Fruit fly (Drosophila melanogaster): Measurements from ENCODE around the gene CG34180.

DNA sequence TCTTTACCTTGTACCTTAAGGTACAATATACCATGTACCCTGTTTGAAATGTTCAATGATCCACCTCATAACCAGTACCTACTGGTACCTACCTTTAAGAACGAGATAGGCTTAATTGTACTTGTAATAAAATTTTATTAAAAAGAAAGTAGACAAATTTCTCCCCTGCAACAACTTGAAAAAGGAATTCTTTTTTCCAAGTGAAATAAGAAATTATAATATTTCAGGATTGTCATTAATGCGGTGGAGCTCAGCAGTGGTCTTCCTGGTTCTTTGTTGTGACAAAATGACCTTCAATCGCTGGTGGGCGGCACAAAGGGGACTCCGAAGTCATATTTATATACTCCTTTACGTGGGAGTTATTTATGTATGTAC, 38.9 kb downstream of the CG34180 start:
- no peak for TF ChIP-seq esn (GFP tag; optimal IDR thresholded peaks at IDR 0.05)
- TF ChIP-seq CG3919 (GFP tag; optimal IDR thresholded peaks at IDR 0.05): no peak
- TF ChIP-seq svp (GFP tag): no peak
- no peak for TF ChIP-seq Smox (GFP tag; optimal IDR thresholded peaks at IDR 0.05)
- no peak for TF ChIP-seq Hr4 (GFP tag; optimal IDR thresholded peaks at IDR 0.05)
- TF ChIP-seq CG8119 (GFP tag; IDR thresholded peaks at IDR 0.05): no peak
- TF ChIP-seq Eip78C (GFP tag): peak; percentile 63
- TF ChIP-seq CG9139 (GFP tag; optimal IDR thresholded peaks at IDR 0.05): no peak
- TF ChIP-seq dac (GFP tag; optimal IDR thresholded peaks at IDR 0.05): no peak
